Worm (Caenorhabditis elegans) whole organism, L4 larva: Measurements from ENCODE around the gene F42G2.5.
A peak's percentile ranks its signal among the peaks of the same experiment; 100 is the strongest.

ENCODE experiments used
- F10B5.3 ChIP-seq: sonication (generic microtip); optimal IDR thresholded peaks from 2 replicates; lab custom pipeline; 2016; ENCODE audit warnings: mild to moderate bottlenecking, missing genetic modification characterization, missing compliant biosample characterization
- F26F4.8 ChIP-seq: fragments of 200-800 bp; sonication (Bioruptor generic); conservative IDR thresholded peaks from 2 replicates; pipeline ENCODE4 v1.3.6; 2022; ENCODE audit warnings: missing genetic modification characterization, missing compliant biosample characterization
- F37D6.2 ChIP-seq: sonication (generic microtip); optimal IDR thresholded peaks from 2 replicates; lab custom pipeline; 2016; ENCODE audit warnings: mild to moderate bottlenecking, missing genetic modification characterization, missing compliant biosample characterization
- F49E8.2 ChIP-seq: sonication (generic microtip); optimal IDR thresholded peaks from 2 replicates; lab custom pipeline; 2016; ENCODE audit warnings: missing compliant biosample characterization, mild to moderate bottlenecking, missing genetic modification characterization, borderline replicate concordance
- Y105C5A.15 ChIP-seq: fragments of 200-800 bp; sonication (Bioruptor generic); IDR thresholded peaks from 2 replicates; pipeline ENCODE4 v1.3.6; 2022; ENCODE audit warnings: missing genetic modification characterization, missing compliant biosample characterization
- Y5F2A.4 ChIP-seq: fragments of 200-800 bp; sonication (Bioruptor generic); optimal IDR thresholded peaks from 2 replicates; lab custom pipeline; 2018; ENCODE audit warnings: mild to moderate bottlenecking, missing genetic modification characterization, missing compliant biosample characterization
- Y75B8A.6 ChIP-seq: fragments of 200-800 bp; sonication (Bioruptor generic); IDR thresholded peaks from 2 replicates; pipeline ENCODE4 v1.3.6; 2022; ENCODE audit warnings: missing genetic modification reagents, missing genetic modification characterization, missing compliant biosample characterization
- ZK337.2 ChIP-seq: fragments of 200-800 bp; sonication (Bioruptor generic); IDR thresholded peaks from 2 replicates; pipeline ENCODE4 v1.3.6; 2022; ENCODE audit warnings: missing genetic modification reagents, missing genetic modification characterization, missing compliant biosample characterization
- aly-2 ChIP-seq: sonication (generic microtip); optimal IDR thresholded peaks from 2 replicates; lab custom pipeline; 2018; ENCODE audit warnings: missing biosample characterization, missing genetic modification characterization
- ceh-20 ChIP-seq: fragments of 200-800 bp; sonication (Bioruptor generic); IDR thresholded peaks from 2 replicates; pipeline ENCODE4 v1.3.6; 2022; ENCODE audit warnings: missing genetic modification reagents, missing genetic modification characterization, missing compliant biosample characterization
- ceh-28 ChIP-seq: fragments of 150-350 bp; optimal IDR thresholded peaks from 2 replicates; lab custom pipeline; 2014; ENCODE audit warnings: missing biosample characterization, missing genetic modification reagents, missing genetic modification characterization
- ceh-44 ChIP-seq: fragments of 200-800 bp; sonication (Bioruptor generic); IDR thresholded peaks from 2 replicates; pipeline ENCODE4 v1.3.6; 2022; ENCODE audit warnings: missing genetic modification reagents, missing genetic modification characterization, missing compliant biosample characterization
- ceh-82 ChIP-seq: sonication (generic microtip); optimal IDR thresholded peaks from 2 replicates; lab custom pipeline; 2017; ENCODE audit warnings: missing biosample characterization, missing genetic modification characterization
- ces-1 ChIP-seq: fragments of 150-350 bp; sonication (generic microtip); optimal IDR thresholded peaks from 4 replicates; lab custom pipeline; 2014; ENCODE audit warnings: missing biosample characterization, missing genetic modification reagents, missing genetic modification characterization
- daf-12 ChIP-seq: fragments of 150-350 bp; optimal IDR thresholded peaks from 2 replicates; lab custom pipeline; 2014; ENCODE audit warnings: missing biosample characterization, missing genetic modification reagents, missing genetic modification characterization
- duxl-1 ChIP-seq: sonication (generic microtip); optimal IDR thresholded peaks from 2 replicates; lab custom pipeline; 2016; ENCODE audit warnings: mild to moderate bottlenecking, missing genetic modification characterization, moderate library complexity, missing compliant biosample characterization; ENCODE audit not compliant: poor library complexity
- dve-1 ChIP-seq: sonication (generic microtip); optimal IDR thresholded peaks from 2 replicates; lab custom pipeline; 2017; ENCODE audit warnings: antibody characterized with exemption, mild to moderate bottlenecking, missing genetic modification characterization, missing compliant biosample characterization; ENCODE audit not compliant: insufficient read depth
- fkh-10 ChIP-seq: fragments of 150-350 bp; optimal IDR thresholded peaks from 2 replicates; lab custom pipeline; 2014; ENCODE audit warnings: missing biosample characterization, missing genetic modification reagents, missing genetic modification characterization
- lin-13 ChIP-seq: fragments of 150-350 bp; optimal IDR thresholded peaks from 2 replicates; lab custom pipeline; 2014; ENCODE audit warnings: missing biosample characterization, missing genetic modification reagents, missing genetic modification characterization
- lin-15B ChIP-seq: fragments of 150-350 bp; sonication (generic microtip); optimal IDR thresholded peaks from 3 replicates; lab custom pipeline; 2014; ENCODE audit warnings: missing biosample characterization, missing genetic modification characterization
- lin-29 ChIP-seq: fragments of 200-800 bp; sonication (Bioruptor generic); IDR thresholded peaks from 2 replicates; pipeline ENCODE4 v1.3.6; 2022; ENCODE audit warnings: missing genetic modification reagents, missing genetic modification characterization, missing compliant biosample characterization
- lin-38 ChIP-seq: fragments of 200-800 bp; sonication (Bioruptor generic); IDR thresholded peaks from 2 replicates; pipeline ENCODE4 v1.3.6; 2022; ENCODE audit warnings: missing genetic modification reagents, missing genetic modification characterization, missing compliant biosample characterization
- lir-3 ChIP-seq: sonication (generic microtip); optimal IDR thresholded peaks from 2 replicates; lab custom pipeline; 2016; ENCODE audit warnings: mild to moderate bottlenecking, missing genetic modification characterization, missing compliant biosample characterization
- lsy-2 ChIP-seq, 2 experiments: fragments of 150-350 bp in 1 of 2; sonication (generic microtip) in 1 of 2; optimal IDR thresholded peaks; 2 replicates each; lab custom pipeline; 2014 to 2017; ENCODE audit warnings: missing biosample characterization in 2 of 2, missing genetic modification characterization in 2 of 2
- madf-9 ChIP-seq: fragments of 200-800 bp; sonication (Bioruptor generic); conservative IDR thresholded peaks from 2 replicates; pipeline ENCODE4 v1.3.6; 2022; ENCODE audit warnings: missing genetic modification reagents, missing genetic modification characterization, missing compliant biosample characterization
- mep-1 ChIP-seq: fragments of 150-350 bp; sonication (generic microtip); optimal IDR thresholded peaks from 3 replicates; lab custom pipeline; 2014; ENCODE audit warnings: missing biosample characterization, missing genetic modification characterization
- nhr-237 ChIP-seq: sonication (generic microtip); optimal IDR thresholded peaks from 2 replicates; lab custom pipeline; 2017; ENCODE audit warnings: missing biosample characterization, missing genetic modification characterization
- nhr-25 ChIP-seq: sonication (generic microtip); optimal IDR thresholded peaks from 2 replicates; lab custom pipeline; 2017; ENCODE audit warnings: missing genetic modification characterization, mild to moderate bottlenecking, missing compliant biosample characterization, antibody characterized with exemption, moderate library complexity, borderline replicate concordance; ENCODE audit not compliant: insufficient read depth
- nhr-41 ChIP-seq: fragments of 200-800 bp; sonication (Bioruptor generic); IDR thresholded peaks from 2 replicates; pipeline ENCODE4 v1.3.6; 2022; ENCODE audit warnings: missing genetic modification reagents, missing genetic modification characterization, missing compliant biosample characterization
- nhr-42 ChIP-seq: fragments of 200-800 bp; sonication (Bioruptor generic); IDR thresholded peaks from 2 replicates; pipeline ENCODE4 v1.3.6; 2022; ENCODE audit warnings: missing genetic modification characterization, missing compliant biosample characterization
- nhr-76 ChIP-seq: fragments of 150-350 bp; optimal IDR thresholded peaks from 2 replicates; lab custom pipeline; 2014; ENCODE audit warnings: missing biosample characterization, missing genetic modification characterization
- nhr-77 ChIP-seq: fragments of 150-350 bp; optimal IDR thresholded peaks from 2 replicates; lab custom pipeline; 2014; ENCODE audit warnings: missing biosample characterization, missing genetic modification characterization
- pha-4 ChIP-seq, 2 experiments: fragments of 150-350 bp in 1 of 2; fragments of 200-800 bp in 1 of 2; sonication (Bioruptor generic) in 1 of 2; IDR thresholded peaks in 1 of 2; optimal IDR thresholded peaks in 1 of 2; 2 replicates each; pipeline versions ENCODE4 v1.3.6 to Lab custom; 2014 to 2022; ENCODE audit warnings: missing genetic modification characterization in 2 of 2, missing genetic modification reagents in 2 of 2, missing biosample characterization in 1 of 2, missing compliant biosample characterization in 1 of 2
- php-3 ChIP-seq: fragments of 200-800 bp; sonication (Bioruptor generic); IDR thresholded peaks from 2 replicates; pipeline ENCODE4 v1.3.6; 2022; ENCODE audit warnings: missing genetic modification reagents, missing genetic modification characterization, missing compliant biosample characterization
- pqm-1 ChIP-seq: sonication (generic microtip); optimal IDR thresholded peaks from 2 replicates; lab custom pipeline; 2017; ENCODE audit warnings: missing biosample characterization, missing genetic modification characterization
- rbr-2 ChIP-seq: sonication (generic microtip); optimal IDR thresholded peaks from 2 replicates; lab custom pipeline; 2016; ENCODE audit warnings: missing genotype, missing genetic modification characterization, missing compliant biosample characterization
- sdz-12 ChIP-seq: fragments of 200-800 bp; sonication (Bioruptor generic); optimal IDR thresholded peaks from 2 replicates; lab custom pipeline; 2018; ENCODE audit warnings: mild to moderate bottlenecking, missing genetic modification characterization, missing compliant biosample characterization
- set-16 ChIP-seq: fragments of 200-800 bp; sonication (Bioruptor generic); IDR thresholded peaks from 2 replicates; pipeline ENCODE4 v1.3.6; 2022; ENCODE audit warnings: missing genetic modification reagents, missing genetic modification characterization, missing compliant biosample characterization
- spr-3 ChIP-seq: fragments of 200-800 bp; sonication (Bioruptor generic); optimal IDR thresholded peaks from 2 replicates; lab custom pipeline; 2018; ENCODE audit warnings: mild to moderate bottlenecking, missing genetic modification characterization, missing compliant biosample characterization
- tra-1 ChIP-seq: fragments of 200-800 bp; sonication (Bioruptor generic); IDR thresholded peaks from 2 replicates; pipeline ENCODE4 v1.3.6; 2022; ENCODE audit warnings: missing genetic modification reagents, missing genetic modification characterization, missing compliant biosample characterization
- unc-62 ChIP-seq, 3 experiments: fragments of 150-350 bp in 1 of 3; sonication (generic microtip); optimal IDR thresholded peaks in 2 of 3; peaks in 1 of 3; 1 replicate in 1 of 3; 2 replicates in 2 of 3; lab custom pipeline; 2014 to 2017; ENCODE audit warnings: missing biosample characterization in 3 of 3, missing genetic modification characterization in 3 of 3, missing genetic modification reagents in 3 of 3, missing genotype in 1 of 3
- ztf-11 ChIP-seq: fragments of 150-350 bp; optimal IDR thresholded peaks from 2 replicates; lab custom pipeline; 2014; ENCODE audit warnings: missing biosample characterization, missing genetic modification characterization

The F42G2.5 gene

ce11 chrII:2385495-2385894 is 32.3 kb downstream of the F42G2.5 start, which contains the start of gene F16G10.9:
F16G10.9 (minus strand) TSS chrII:2385595.
- TF ChIP-seq ztf-11 (tag; lab: Kevin White, UChicago): no peak
- TF ChIP-seq Y75B8A.6 (GFP tag; lab: Robert Waterston, UW): no peak
- no peak for TF ChIP-seq lin-13 (GFP tag; lab: Kevin White, UChicago)
- no peak for TF ChIP-seq F26F4.8 (GFP tag; lab: Robert Waterston, UW)
- no peak for TF ChIP-seq Y5F2A.4 (GFP tag; lab: Kevin White, UChicago)
- TF ChIP-seq ceh-82 (tag; lab: Kevin White, UChicago): no peak
- TF ChIP-seq nhr-77 (tag; lab: Kevin White, UChicago): no peak
- no peak for TF ChIP-seq fkh-10 (GFP tag; lab: Kevin White, UChicago)

ce11 chrII:2383334-2383733 is 34.5 kb downstream of the F42G2.5 start, which contains the start of gene F16G10.8:
F16G10.8 (minus strand) TSS chrII:2383434.
- TF ChIP-seq lin-15B (no peak), lin-38 (GFP tag; lab: Robert Waterston, UW) (no peak), Y105C5A.15 (GFP tag; lab: Robert Waterston, UW) (no peak), rbr-2 (tag; lab: Kevin White, UChicago) (no peak), lir-3 (tag; lab: Kevin White, UChicago) (no peak), nhr-76 (tag; lab: Kevin White, UChicago) (no peak), F37D6.2 (tag; lab: Kevin White, UChicago) (no peak), F49E8.2 (tag; lab: Kevin White, UChicago) (no peak), daf-12 (tag; lab: Kevin White, UChicago) (no peak), ZK337.2 (no peak), pha-4 (GFP tag; IDR thresholded peaks at IDR 0.05; lab: Robert Waterston, UW) (no peak), pha-4 (tag; optimal IDR thresholded peaks at IDR 0.05; lab: Kevin White, UChicago) (no peak), duxl-1 (no peak), F10B5.3 (tag; lab: Kevin White, UChicago) (no peak), lin-29 (GFP tag; lab: Robert Waterston, UW) (no peak), dve-1 (tag; lab: Kevin White, UChicago) (no peak)

- no peak for TF ChIP-seq ceh-28 (tag; lab: Kevin White, UChicago)
- no peak for TF ChIP-seq ceh-20 (GFP tag; lab: Robert Waterston, UW)
- TF ChIP-seq nhr-41: no peak
- TF ChIP-seq ces-1 (GFP tag; lab: Kevin White, UChicago): no peak
- TF ChIP-seq aly-2 (tag; lab: Kevin White, UChicago): no peak
- TF ChIP-seq mep-1 (tag; lab: Kevin White, UChicago): no peak
- TF ChIP-seq unc-62 (GFP tag; optimal IDR thresholded peaks at IDR 0.05 in 1 of 2; lab: Kevin White, UChicago): no peak
- TF ChIP-seq unc-62 (tag; optimal IDR thresholded peaks at IDR 0.05; lab: Kevin White, UChicago): no peak
- no peak for TF ChIP-seq nhr-77 (tag; lab: Kevin White, UChicago)
These were observed 37.6 kb downstream of the F42G2.5 start, which contains the start of gene F16G10.7 for ce11 chrII:2380174-2380573. F16G10.7 (minus strand) TSS chrII:2380274.

ce11 chrII:2379673-2380072 is 38.1 kb downstream of the F42G2.5 start:
- peak; percentile 83 for TF ChIP-seq set-16
- TF ChIP-seq dve-1 (tag; lab: Kevin White, UChicago): no peak
- TF ChIP-seq, all 104 proteins: peak for 1

- TF ChIP-seq nhr-77 (tag; lab: Kevin White, UChicago) (peak; percentile 86), madf-9 (GFP tag; lab: Robert Waterston, UW) (0 out of 2 replicates have a peak, but pooled peaks have one; percentile 7), ceh-44 (no peak), nhr-237 (no peak), lin-15B (no peak), spr-3 (GFP tag; lab: Kevin White, UChicago) (no peak), sdz-12 (no peak), tra-1 (GFP tag; lab: Robert Waterston, UW) (peak; percentile 98), lin-38 (GFP tag; lab: Robert Waterston, UW) (no peak; the same call in 1 of the 2 replicates), nhr-25 (tag; lab: Kevin White, UChicago) (no peak), php-3 (GFP tag; lab: Robert Waterston, UW) (peak; percentile 100), Y75B8A.6 (GFP tag; lab: Robert Waterston, UW) (peak; percentile 58; the same call in 1 of the 2 replicates), pqm-1 (tag; lab: Kevin White, UChicago) (peak; percentile 100), lsy-2 (tag; optimal IDR thresholded peaks at IDR 0.05; lab: Kevin White, UChicago) (peak; percentile 89 to 94), nhr-42 (GFP tag; lab: Robert Waterston, UW) (peak; percentile 81)
These were observed 39.3 kb downstream of the F42G2.5 start for ce11 chrII:2378465-2379009.
